Fruit fly (Drosophila melanogaster): ENCODE measurements around the gene CG12991.

CG12991 gene

dm6 chrX:17531549-17532131, 48.0 kb upstream of the CG12991 start (continued):
- TF ChIP-seq HLH54F (GFP tag; optimal IDR thresholded peaks at IDR 0.05) (peak; percentile 38), Hmr (GFP tag; optimal IDR thresholded peaks at IDR 0.05) (peak; percentile 20), CG15514 (GFP tag; optimal IDR thresholded peaks at IDR 0.05) (peak; percentile 42), CTCF (GFP tag; optimal IDR thresholded peaks at IDR 0.05) (peak; percentile 98), CG43689 (GFP tag; IDR thresholded peaks at IDR 0.05) (0 out of 2 replicates have a peak, but pooled peaks have one; percentile 27), CG10321 (GFP tag; IDR thresholded peaks at IDR 0.05) (peak; percentile 29; the same call in 1 of the 2 replicates), CG4404 (GFP tag; IDR thresholded peaks at IDR 0.05) (peak; percentile 68), bigmax (GFP tag; optimal IDR thresholded peaks at IDR 0.05) (no peak), Ssrp (tag; optimal IDR thresholded peaks at IDR 0.05) (peak; percentile 33), CG17186 (GFP tag; optimal IDR thresholded peaks at IDR 0.05) (no peak), Stat92E (GFP tag; optimal IDR thresholded peaks at IDR 0.05) (no peak), Eip74EF (GFP tag; optimal IDR thresholded peaks at IDR 0.05) (no peak), hth (optimal IDR thresholded peaks at IDR 0.05) (no peak), Bdp1 (GFP tag; optimal IDR thresholded peaks at IDR 0.05) (peak; percentile 20), CG7839 (tag; optimal IDR thresholded peaks at IDR 0.05) (peak; percentile 67), klu (GFP tag; IDR thresholded peaks at IDR 0.05) (peak; percentile 23; the same call in 1 of the 2 replicates), Six4 (GFP tag; optimal IDR thresholded peaks at IDR 0.05) (peak; percentile 8), CkIIα-i1 (GFP tag; IDR thresholded peaks at IDR 0.05) (no peak), CG18476 (GFP tag; optimal IDR thresholded peaks at IDR 0.05) (no peak), Lim3 (GFP tag; IDR thresholded peaks at IDR 0.05) (0 out of 2 replicates have a peak, but pooled peaks have one; percentile 40), HmgZ (tag; optimal IDR thresholded peaks at IDR 0.05) (peak; percentile 43), CG13894 (tag; optimal IDR thresholded peaks at IDR 0.05) (peak; percentile 90), sens-2 (GFP tag; IDR thresholded peaks at IDR 0.05) (peak; percentile 83), CrebB (tag; optimal IDR thresholded peaks at IDR 0.05) (no peak), Nf-YB (GFP tag; optimal IDR thresholded peaks at IDR 0.05) (no peak), bsh (GFP tag; optimal IDR thresholded peaks at IDR 0.05) (peak; percentile 57 to 99), CG3726 (GFP tag; IDR thresholded peaks at IDR 0.05) (peak; percentile 84), Hmx (GFP tag; optimal IDR thresholded peaks at IDR 0.05) (no peak), bbx (GFP tag; IDR thresholded peaks at IDR 0.05; ENCODE audit: partially characterized antibody) (no peak; the same call in 1 of the 2 replicates), Ets97D (GFP tag; optimal IDR thresholded peaks at IDR 0.05) (no peak), CG18011 (GFP tag; optimal IDR thresholded peaks at IDR 0.05) (no peak), CG11456 (GFP tag; IDR thresholded peaks at IDR 0.05) (peak; percentile 99), Meics (GFP tag; optimal IDR thresholded peaks at IDR 0.05) (peak; percentile 65), HHEX (GFP tag; optimal IDR thresholded peaks at IDR 0.05) (peak; percentile 42), CG13424 (tag; optimal IDR thresholded peaks at IDR 0.05) (peak; percentile 3), danr (GFP tag; IDR thresholded peaks at IDR 0.05) (peak; percentile 36), CG4820 (GFP tag; optimal IDR thresholded peaks at IDR 0.05) (peak; percentile 41), CG4360 (GFP tag; IDR thresholded peaks at IDR 0.05) (peak; percentile 9; the same call in 1 of the 2 replicates), CG8359 (GFP tag; optimal IDR thresholded peaks at IDR 0.05; ENCODE audit: borderline replicate concordance) (peak; percentile 29), CG31224 (GFP tag; IDR thresholded peaks at IDR 0.05) (peak; percentile 41; the same call in 1 of the 2 replicates), ssp (GFP tag; IDR thresholded peaks at IDR 0.05) (peak; percentile 68), Ets65A (GFP tag) (peak; percentile 83), CG11093 (GFP tag; IDR thresholded peaks at IDR 0.05) (peak; percentile 71; the same call in 2 of the 3 replicates), run (tag; optimal IDR thresholded peaks at IDR 0.05) (no peak), lbe (GFP tag; optimal IDR thresholded peaks at IDR 0.05) (peak; percentile 83), insv (GFP tag; optimal IDR thresholded peaks at IDR 0.05) (peak in 1 of 2 experiments; percentile 63), seq (GFP tag; IDR thresholded peaks at IDR 0.05) (no peak), HLHmδ (GFP tag; optimal IDR thresholded peaks at IDR 0.05) (peak; percentile 63), ap (GFP tag; IDR thresholded peaks at IDR 0.05) (peak; percentile 63), Mes4 (GFP tag; optimal IDR thresholded peaks at IDR 0.05) (peak; percentile 44)

All from whole organism, embryonic.